Worm (Caenorhabditis elegans): ENCODE results near the gene F44B9.5.
A peak's percentile ranks its signal among the peaks of the same experiment; 100 is the strongest.

The F44B9.5 gene

ce11 chrIII:7973968-7974607, 42.2 kb downstream of the F44B9.5 start (continued):
- TF ChIP-seq pha-4 (tag; optimal IDR thresholded peaks at IDR 0.05) (peak; percentile 65), unc-62 (GFP tag; optimal IDR thresholded peaks at IDR 0.05) (peak; percentile 3), C17E4.6 (GFP tag; IDR thresholded peaks at IDR 0.05) (no peak), snpc-1.1 (tag; optimal IDR thresholded peaks at IDR 0.05; ENCODE audit: insufficient read depth) (no peak), ceh-27 (GFP tag; optimal IDR thresholded peaks at IDR 0.05) (no peak), nfyb-1 (GFP tag; IDR thresholded peaks at IDR 0.05) (peak; percentile 40; the same call in 1 of the 2 replicates), nhr-80 (tag; optimal IDR thresholded peaks at IDR 0.05) (peak; percentile 26), efl-1 (GFP tag; optimal IDR thresholded peaks at IDR 0.05) (no peak), lsl-1 (GFP tag; optimal IDR thresholded peaks at IDR 0.05) (peak; percentile 6), cebp-1 (GFP tag; IDR thresholded peaks at IDR 0.05) (no peak), cebp-1 (tag; optimal IDR thresholded peaks at IDR 0.05) (peak; percentile 44)

DNA sequence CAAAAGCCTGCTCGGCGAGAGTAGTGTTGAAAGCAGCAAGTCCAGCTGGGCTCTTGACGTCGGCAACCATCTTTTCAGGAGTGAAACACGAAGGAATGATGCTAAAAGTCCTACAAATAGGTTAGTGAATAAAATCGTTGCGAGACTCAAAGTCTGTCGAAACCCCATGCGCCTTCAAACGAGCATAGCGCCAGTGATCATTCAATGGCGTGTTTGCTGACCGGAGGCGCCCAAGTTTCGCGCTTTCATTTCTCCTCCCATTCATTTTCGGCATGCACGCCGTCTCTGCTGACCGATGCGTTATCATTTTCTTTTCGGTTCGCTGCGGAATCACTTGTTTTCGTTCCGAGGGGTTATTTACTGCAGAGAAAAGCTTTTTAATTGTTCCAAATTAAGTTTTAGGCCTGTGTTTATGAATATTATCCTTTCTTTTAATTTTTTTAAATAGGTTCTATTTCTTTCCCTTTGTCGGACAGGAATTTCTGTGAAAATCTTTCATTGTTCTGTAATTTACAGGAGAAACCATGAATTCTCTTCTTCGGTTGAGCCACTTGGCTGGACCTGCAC, 43.1 kb downstream of the F44B9.5 start, which contains the start of the genes eef-1B.1 and aco-2:
Gene eef-1B.1, minus strand, starts transcription at position 186 of the 567 bp plus-strand sequence.
Gene aco-2, plus strand, starts transcription at position 517 of the 567 bp plus-strand sequence.
- TF ChIP-seq rec-8 (tag; optimal IDR thresholded peaks at IDR 0.05): no peak
- TF ChIP-seq nhr-27 (tag; optimal IDR thresholded peaks at IDR 0.05): no peak
- no peak for TF ChIP-seq attf-6 (GFP tag; IDR thresholded peaks at IDR 0.05)
- peak; percentile 70 for TF ChIP-seq tbp1 (GFP tag; optimal IDR thresholded peaks at IDR 0.05)
- TF ChIP-seq cebp-2 (GFP tag; IDR thresholded peaks at IDR 0.05): no peak
- TF ChIP-seq pbrm-1 (GFP tag; IDR thresholded peaks at IDR 0.05): peak; percentile 81
- peak; percentile 64; the same call in 1 of the 2 replicates for TF ChIP-seq Y95B8A.8 (GFP tag; IDR thresholded peaks at IDR 0.05)
- peak; percentile 84 for TF ChIP-seq K11D2.4 (GFP tag; IDR thresholded peaks at IDR 0.05)
- no peak for TF ChIP-seq rpc-1 (optimal IDR thresholded peaks at IDR 0.05)
- TF ChIP-seq rpc-1 (tag; optimal IDR thresholded peaks at IDR 0.05): no peak
- TF ChIP-seq C06A6.2 (GFP tag; conservative IDR thresholded peaks at IDR 0.05): peak; percentile 64; the same call in 1 of the 2 replicates
- TF ChIP-seq ekl-4 (GFP tag; IDR thresholded peaks at IDR 0.05): peak; percentile 87
- TF ChIP-seq mes-4 (tag; optimal IDR thresholded peaks at IDR 0.05): no peak
- no peak for TF ChIP-seq lsy-27 (tag; optimal IDR thresholded peaks at IDR 0.05; ENCODE audit: borderline replicate concordance, insufficient read depth)
- TF ChIP-seq B0035.1 (tag; optimal IDR thresholded peaks at IDR 0.05): no peak
- no peak for TF ChIP-seq hlh-26 (GFP tag; conservative IDR thresholded peaks at IDR 0.05)
- TF ChIP-seq snpc-1.3 (tag; optimal IDR thresholded peaks at IDR 0.05; ENCODE audit: insufficient read depth): peak; percentile 11
- peak; percentile 55 for TF ChIP-seq hmg-1.2 (GFP tag; IDR thresholded peaks at IDR 0.05)
- TF ChIP-seq ztf-25 (GFP tag; IDR thresholded peaks at IDR 0.05): no peak
- peak; percentile 85 for TF ChIP-seq nfyb-1 (GFP tag; IDR thresholded peaks at IDR 0.05)
- TF ChIP-seq ztf-28 (GFP tag; IDR thresholded peaks at IDR 0.05): no peak
- no peak for TF ChIP-seq mxl-1 (tag; optimal IDR thresholded peaks at IDR 0.05)
- TF ChIP-seq ceh-79 (tag; optimal IDR thresholded peaks at IDR 0.05): no peak
- no peak for TF ChIP-seq ztf-3 (GFP tag; optimal IDR thresholded peaks at IDR 0.05)
- TF ChIP-seq ztf-6 (GFP tag; IDR thresholded peaks at IDR 0.05): no peak
- no peak for TF ChIP-seq sea-2 (GFP tag; IDR thresholded peaks at IDR 0.05)
- no peak for TF ChIP-seq nfya-2 (GFP tag; IDR thresholded peaks at IDR 0.05)
- TF ChIP-seq athp-1 (tag; optimal IDR thresholded peaks at IDR 0.05): peak; percentile 3
- TF ChIP-seq B0019.2 (GFP tag; conservative IDR thresholded peaks at IDR 0.05): no peak
- peak; percentile 72 for TF ChIP-seq attf-3 (GFP tag; conservative IDR thresholded peaks at IDR 0.05)
- TF ChIP-seq unc-130 (GFP tag; optimal IDR thresholded peaks at IDR 0.05): peak; percentile 33
- peak; percentile 67 for TF ChIP-seq rcor-1 (GFP tag; IDR thresholded peaks at IDR 0.05)
- no peak for TF ChIP-seq nhr-120 (GFP tag; IDR thresholded peaks at IDR 0.05)
- no peak for TF ChIP-seq T26A5.8 (tag; optimal IDR thresholded peaks at IDR 0.05)
- TF ChIP-seq ztf-26 (tag; optimal IDR thresholded peaks at IDR 0.05): peak; percentile 74
- no peak for TF ChIP-seq dpff-1 (tag; optimal IDR thresholded peaks at IDR 0.05)
- no peak for TF ChIP-seq fkh-3 (tag; optimal IDR thresholded peaks at IDR 0.05)
